Worm (Caenorhabditis elegans) whole organism, L4 larva: ENCODE results near the gene R04B5.6.

Experiments
- F49E8.2 ChIP-seq: sonication (generic microtip); optimal IDR thresholded peaks from 2 replicates; lab custom pipeline; 2016; ENCODE audit warnings: missing compliant biosample characterization, mild to moderate bottlenecking, missing genetic modification characterization, borderline replicate concordance
- ama-1 ChIP-seq: fragments of 150-350 bp; optimal IDR thresholded peaks from 2 replicates; lab custom pipeline; 2014; ENCODE audit warnings: inconsistent platforms, mixed read lengths
- fkh-10 ChIP-seq: fragments of 150-350 bp; optimal IDR thresholded peaks from 2 replicates; lab custom pipeline; 2014; ENCODE audit warnings: missing biosample characterization, missing genetic modification reagents, missing genetic modification characterization
- hif-1 ChIP-seq, 2 experiments: sonication (generic microtip); optimal IDR thresholded peaks; 2 replicates each; lab custom pipeline; 2016 to 2017; ENCODE audit warnings: missing compliant biosample characterization in 2 of 2, missing genetic modification characterization in 2 of 2, missing genetic modification reagents in 2 of 2, missing genotype in 2 of 2, mild to moderate bottlenecking in 1 of 2
- lin-13 ChIP-seq: fragments of 150-350 bp; optimal IDR thresholded peaks from 2 replicates; lab custom pipeline; 2014; ENCODE audit warnings: missing biosample characterization, missing genetic modification reagents, missing genetic modification characterization
- lin-15B ChIP-seq: fragments of 150-350 bp; sonication (generic microtip); optimal IDR thresholded peaks from 3 replicates; lab custom pipeline; 2014; ENCODE audit warnings: missing biosample characterization, missing genetic modification characterization
- lsy-2 ChIP-seq, 2 experiments: fragments of 150-350 bp in 1 of 2; sonication (generic microtip) in 1 of 2; optimal IDR thresholded peaks; 2 replicates each; lab custom pipeline; 2014 to 2017; ENCODE audit warnings: missing biosample characterization in 2 of 2, missing genetic modification characterization in 2 of 2
- mep-1 ChIP-seq: fragments of 150-350 bp; sonication (generic microtip); optimal IDR thresholded peaks from 3 replicates; lab custom pipeline; 2014; ENCODE audit warnings: missing biosample characterization, missing genetic modification characterization
- nhr-10 ChIP-seq: fragments of 150-350 bp; optimal IDR thresholded peaks from 2 replicates; lab custom pipeline; 2014; ENCODE audit warnings: missing biosample characterization, missing genetic modification characterization
- nhr-6 ChIP-seq: fragments of 150-350 bp; optimal IDR thresholded peaks from 2 replicates; lab custom pipeline; 2014; ENCODE audit warnings: missing biosample characterization, missing genetic modification characterization
- tag-97 ChIP-seq: fragments of 200-800 bp; sonication (Bioruptor generic); IDR thresholded peaks from 2 replicates; pipeline ENCODE4 v1.3.6; 2022; ENCODE audit warnings: missing genetic modification characterization, missing compliant biosample characterization
- zip-11 ChIP-seq: fragments of 200-800 bp; sonication (Bioruptor generic); IDR thresholded peaks from 2 replicates; pipeline ENCODE4 v1.3.6; 2022; ENCODE audit warnings: missing genetic modification characterization, missing compliant biosample characterization
- ztf-11 ChIP-seq: fragments of 150-350 bp; optimal IDR thresholded peaks from 2 replicates; lab custom pipeline; 2014; ENCODE audit warnings: missing biosample characterization, missing genetic modification characterization

ce11 chrV:10075441-10075840 is 9.5 kb upstream of the R04B5.6 start, which contains the start of gene F57A8.7:
- no peak for TF ChIP-seq nhr-10 (tag; lab: Kevin White, UChicago)
- TF ChIP-seq fkh-10 (GFP tag; lab: Kevin White, UChicago): no peak
- TF ChIP-seq ztf-11 (tag; lab: Kevin White, UChicago): no peak
- no peak for TF ChIP-seq mep-1 (tag; lab: Kevin White, UChicago)
- TF ChIP-seq zip-11 (GFP tag; lab: Robert Waterston, UW): no peak
- no peak for TF ChIP-seq lin-15B (tag; lab: Kevin White, UChicago)
- no peak for TF ChIP-seq lsy-2 (tag; optimal IDR thresholded peaks at IDR 0.05; lab: Kevin White, UChicago)
- TF ChIP-seq nhr-6: no peak
- TF ChIP-seq tag-97 (GFP tag; lab: Robert Waterston, UW): no peak
- no peak for TF ChIP-seq ama-1 (lab: Kevin White, UChicago)
- no peak for TF ChIP-seq F49E8.2 (tag; lab: Kevin White, UChicago)
- TF ChIP-seq lin-13: no peak
- no peak for TF ChIP-seq hif-1 (tag; optimal IDR thresholded peaks at IDR 0.05; lab: Kevin White, UChicago)
